Fruit fly (Drosophila melanogaster): ENCODE measurements around the gene ORMDL.

DNA sequence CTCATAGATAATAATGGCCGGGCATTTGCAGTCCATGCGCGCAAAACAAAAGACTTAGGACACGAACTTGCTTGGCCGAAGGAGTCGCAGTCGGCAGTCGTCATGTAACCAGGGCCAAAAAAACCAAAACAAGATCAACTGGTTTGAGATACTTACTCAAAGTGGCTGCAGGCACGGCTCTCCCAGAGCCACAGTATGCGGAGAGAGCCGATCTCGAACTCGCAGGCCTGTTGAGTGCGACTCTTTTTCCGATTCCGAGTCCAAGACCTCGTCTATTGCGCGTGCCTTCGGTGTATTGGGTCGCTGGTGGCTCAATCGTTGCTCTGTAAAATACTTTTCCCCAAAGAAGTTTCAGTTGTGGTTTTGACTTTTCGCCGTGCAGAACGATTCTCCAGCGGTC is 9.5 kb downstream of the ORMDL start, which contains the start of gene CG43980:
- no peak for TF ChIP-seq Usf (GFP tag; optimal IDR thresholded peaks at IDR 0.05)
- no peak for TF ChIP-seq CG30431 (GFP tag; optimal IDR thresholded peaks at IDR 0.05)
- TF ChIP-seq jumu (GFP tag; optimal IDR thresholded peaks at IDR 0.05) = no peak

All from whole organism, embryonic.